Fruit fly (Drosophila melanogaster) whole organism, embryonic: Measurements from ENCODE around the gene Mal-B2.

Experiments
- BEAF-32 ChIP-seq: fragments of 200-800 bp; sonication (Bioruptor generic); optimal IDR thresholded peaks from 3 replicates; lab custom pipeline; 2017; ENCODE audit warnings: missing biosample characterization, missing genetic modification characterization, mild to moderate bottlenecking, moderate library complexity, missing genetic modification reagents
- CG11560 ChIP-seq: fragments of 200-800 bp; sonication (Bioruptor generic); IDR thresholded peaks from 3 replicates; pipeline ENCODE4 v1.3.6; 2022; ENCODE audit warnings: missing biosample characterization, missing genetic modification characterization
- CG13123 ChIP-seq: fragments of 200-800 bp; sonication (Bioruptor generic); optimal IDR thresholded peaks from 2 replicates; lab custom pipeline; 2016; ENCODE audit warnings: missing biosample characterization, missing genetic modification characterization
- CG13624 ChIP-seq: fragments of 200-800 bp; sonication (Bioruptor generic); optimal IDR thresholded peaks from 2 replicates; lab custom pipeline; 2016; ENCODE audit warnings: missing biosample characterization, missing genetic modification characterization
- CG1647 ChIP-seq: fragments of 200-800 bp; sonication (Bioruptor generic); optimal IDR thresholded peaks from 3 replicates; lab custom pipeline; 2016; ENCODE audit warnings: missing biosample characterization, missing genetic modification characterization
- CG18619 ChIP-seq: fragments of 200-800 bp; sonication (Bioruptor generic); optimal IDR thresholded peaks from 3 replicates; lab custom pipeline; 2017; ENCODE audit warnings: missing biosample characterization, mild to moderate bottlenecking, missing genetic modification characterization
- CG2116 ChIP-seq: fragments of 200-800 bp; sonication (Bioruptor generic); optimal IDR thresholded peaks from 3 replicates; lab custom pipeline; 2018; ENCODE audit warnings: missing biosample characterization, mild to moderate bottlenecking, missing genetic modification characterization
- CG2202 ChIP-seq: fragments of 200-800 bp; sonication (Bioruptor generic); optimal IDR thresholded peaks from 2 replicates; lab custom pipeline; 2018; ENCODE audit warnings: missing biosample characterization, mild to moderate bottlenecking, missing genetic modification characterization
- CG2678 ChIP-seq: fragments of 200-800 bp; sonication (Bioruptor generic); optimal IDR thresholded peaks from 3 replicates; lab custom pipeline; 2019; ENCODE audit warnings: missing biosample characterization, mild to moderate bottlenecking, missing genetic modification characterization, moderate library complexity
- CG31441 ChIP-seq: fragments of 200-800 bp; sonication (Bioruptor generic); IDR thresholded peaks from 2 replicates; pipeline ENCODE4 v1.3.6; 2022; ENCODE audit warnings: missing biosample characterization, missing genetic modification characterization
- CG32532 ChIP-seq: fragments of 200-800 bp; sonication (Bioruptor generic); IDR thresholded peaks from 2 replicates; pipeline ENCODE4 v1.3.6; 2022; ENCODE audit warnings: missing biosample characterization, missing genetic modification characterization
- CG42726 ChIP-seq: fragments of 200-800 bp; sonication (Bioruptor generic); IDR thresholded peaks from 2 replicates; pipeline ENCODE4 v1.3.6; 2022; ENCODE audit warnings: missing biosample characterization, missing genetic modification characterization; ENCODE audit not compliant: partially characterized antibody
- CG4707 ChIP-seq: fragments of 200-800 bp; sonication (Bioruptor generic); optimal IDR thresholded peaks from 2 replicates; lab custom pipeline; 2018; ENCODE audit warnings: missing biosample characterization, mild to moderate bottlenecking, missing genetic modification characterization, moderate library complexity
- CG4820 ChIP-seq: fragments of 200-800 bp; sonication (Bioruptor generic); optimal IDR thresholded peaks from 3 replicates; lab custom pipeline; 2016; ENCODE audit warnings: missing biosample characterization, missing genetic modification characterization
- CG6272 ChIP-seq: fragments of 200-800 bp; sonication (Bioruptor generic); IDR thresholded peaks from 2 replicates; pipeline ENCODE4 v1.3.6; 2022; ENCODE audit warnings: missing biosample characterization, missing genetic modification characterization
- CG8944 ChIP-seq: fragments of 200-800 bp; sonication (Bioruptor generic); optimal IDR thresholded peaks from 3 replicates; lab custom pipeline; 2016; ENCODE audit warnings: missing biosample characterization, missing genetic modification characterization
- D19B ChIP-seq: fragments of 200-800 bp; sonication (Bioruptor generic); optimal IDR thresholded peaks from 2 replicates; lab custom pipeline; 2017; ENCODE audit warnings: missing biosample characterization, mild to moderate bottlenecking, missing genetic modification characterization
- Dbx ChIP-seq: fragments of 200-800 bp; sonication (Bioruptor generic); IDR thresholded peaks from 3 replicates; pipeline ENCODE4 v1.3.6; 2022; ENCODE audit warnings: missing biosample characterization, missing genetic modification characterization
- Dll ChIP-seq: fragments of 200-800 bp; sonication (Bioruptor generic); IDR thresholded peaks from 4 replicates; pipeline ENCODE4 v1.3.6; 2022; ENCODE audit warnings: missing biosample characterization, missing genetic modification characterization; ENCODE audit not compliant: partially characterized antibody
- H2.0 ChIP-seq: fragments of 200-800 bp; sonication (Bioruptor generic); IDR thresholded peaks from 2 replicates; pipeline ENCODE4 v1.3.6; 2022; ENCODE audit warnings: missing biosample characterization, missing genetic modification characterization
- HmgZ ChIP-seq: fragments of 200-800 bp; sonication (Bioruptor generic); optimal IDR thresholded peaks from 2 replicates; lab custom pipeline; 2018; ENCODE audit warnings: missing biosample characterization, mild to moderate bottlenecking, missing genetic modification characterization
- Hsf ChIP-seq: fragments of 200-800 bp; sonication (Bioruptor generic); optimal IDR thresholded peaks from 3 replicates; lab custom pipeline; 2016; ENCODE audit warnings: missing biosample characterization, missing genetic modification characterization
- Jarid2 ChIP-seq: fragments of 200-800 bp; sonication (Bioruptor generic); optimal IDR thresholded peaks from 3 replicates; lab custom pipeline; 2017; ENCODE audit warnings: mild to moderate bottlenecking, missing biosample characterization, missing genetic modification reagents, missing genetic modification characterization
- Meics ChIP-seq: fragments of 200-800 bp; sonication (Bioruptor generic); optimal IDR thresholded peaks from 2 replicates; lab custom pipeline; 2017; ENCODE audit warnings: missing biosample characterization, mild to moderate bottlenecking, missing genetic modification characterization
- Six4 ChIP-seq: fragments of 200-800 bp; sonication (Bioruptor generic); optimal IDR thresholded peaks from 2 replicates; lab custom pipeline; 2016; ENCODE audit warnings: missing biosample characterization, missing genetic modification characterization
- Stat92E ChIP-seq, 3 experiments: fragments of >200 bp in 2 of 3; fragments of 200-800 bp in 1 of 3; sonication (Bioruptor generic) in 1 of 3; optimal IDR thresholded peaks; 2 replicates each; lab custom pipeline; 2017 to 2019; ENCODE audit warnings: missing biosample characterization in 3 of 3, missing genetic modification characterization in 3 of 3, mild to moderate bottlenecking in 1 of 3, moderate library complexity in 1 of 3
- Vsx1 ChIP-seq: fragments of 200-800 bp; sonication (Bioruptor generic); optimal IDR thresholded peaks from 2 replicates; lab custom pipeline; 2017; ENCODE audit warnings: missing biosample characterization, mild to moderate bottlenecking, missing genetic modification characterization, missing genetic modification reagents
- aop ChIP-seq: fragments of 200-800 bp; sonication (Bioruptor generic); IDR thresholded peaks from 2 replicates; pipeline ENCODE4 v1.3.6; 2022; ENCODE audit warnings: missing biosample characterization, missing genetic modification characterization
- cas ChIP-seq: fragments of 200-800 bp; sonication (Bioruptor generic); IDR thresholded peaks from 2 replicates; pipeline ENCODE4 v1.3.6; 2022; ENCODE audit warnings: missing biosample characterization, missing genetic modification characterization
- caup ChIP-seq: fragments of 200-800 bp; sonication (Bioruptor generic); optimal IDR thresholded peaks from 3 replicates; lab custom pipeline; 2017; ENCODE audit warnings: missing biosample characterization, mild to moderate bottlenecking, missing genetic modification characterization, moderate library complexity; ENCODE audit not compliant: severe bottlenecking
- chinmo ChIP-seq: fragments of 200-800 bp; sonication (Bioruptor generic); IDR thresholded peaks from 4 replicates; pipeline ENCODE4 v1.3.6; 2022; ENCODE audit warnings: missing biosample characterization, missing genetic modification characterization; ENCODE audit not compliant: partially characterized antibody
- croc ChIP-seq: fragments of 200-800 bp; sonication (Bioruptor generic); conservative IDR thresholded peaks from 3 replicates; pipeline ENCODE4 v1.3.6; 2022; ENCODE audit warnings: missing biosample characterization, missing genetic modification characterization
- crol ChIP-seq: fragments of 200-800 bp; sonication (Bioruptor generic); IDR thresholded peaks from 2 replicates; pipeline ENCODE4 v1.3.6; 2022; ENCODE audit warnings: missing biosample characterization, missing genetic modification characterization
- dm ChIP-seq: fragments of 200-800 bp; sonication (Bioruptor generic); optimal IDR thresholded peaks from 3 replicates; lab custom pipeline; 2016; ENCODE audit warnings: missing biosample characterization, missing genetic modification characterization
- dpn ChIP-seq, 2 experiments: fragments of 200-800 bp; sonication (Bioruptor generic); optimal IDR thresholded peaks; 3 replicates each; lab custom pipeline; 2016; ENCODE audit warnings: missing biosample characterization in 2 of 2, missing genetic modification characterization in 2 of 2
- esg ChIP-seq: fragments of 200-800 bp; sonication (Bioruptor generic); conservative IDR thresholded peaks from 2 replicates; pipeline ENCODE4 v1.3.6; 2022; ENCODE audit warnings: missing biosample characterization, missing genetic modification characterization
- ham ChIP-seq: fragments of 200-800 bp; sonication (Bioruptor generic); IDR thresholded peaks from 2 replicates; pipeline ENCODE4 v1.3.6; 2022; ENCODE audit warnings: missing biosample characterization, missing genetic modification characterization
- hkb ChIP-seq, 2 experiments: fragments of 200-800 bp in 1 of 2; fragments of >200 bp in 1 of 2; sonication (Bioruptor generic) in 1 of 2; IDR thresholded peaks in 1 of 2; optimal IDR thresholded peaks in 1 of 2; 2 replicates each; pipeline versions ENCODE4 v1.3.6 to Lab custom; 2017 to 2022; ENCODE audit warnings: missing biosample characterization in 1 of 2, missing genetic modification characterization in 1 of 2
- ind ChIP-seq: fragments of 200-800 bp; sonication (Bioruptor generic); optimal IDR thresholded peaks from 3 replicates; lab custom pipeline; 2016; ENCODE audit warnings: missing biosample characterization, missing genetic modification characterization
- ken ChIP-seq: fragments of 200-800 bp; sonication (Bioruptor generic); IDR thresholded peaks from 3 replicates; pipeline ENCODE4 v1.3.6; 2022; ENCODE audit warnings: missing biosample characterization, missing genetic modification characterization
- klu ChIP-seq: fragments of 200-800 bp; sonication (Bioruptor generic); IDR thresholded peaks from 2 replicates; pipeline ENCODE4 v1.3.6; 2022; ENCODE audit warnings: missing biosample characterization, missing genetic modification characterization
- odd ChIP-seq: fragments of 200-800 bp; sonication (Bioruptor generic); optimal IDR thresholded peaks from 2 replicates; lab custom pipeline; 2017; ENCODE audit warnings: missing biosample characterization, mild to moderate bottlenecking, missing genetic modification characterization
- ranshi ChIP-seq: fragments of 200-800 bp; sonication (Bioruptor generic); IDR thresholded peaks from 2 replicates; pipeline ENCODE4 v1.3.6; 2022; ENCODE audit warnings: missing biosample characterization, missing genetic modification characterization
- ro ChIP-seq: fragments of 200-800 bp; sonication (Bioruptor generic); IDR thresholded peaks from 2 replicates; pipeline ENCODE4 v1.3.6; 2022; ENCODE audit warnings: missing biosample characterization, missing genetic modification characterization
- salm ChIP-seq: fragments of 200-800 bp; sonication (Bioruptor generic); optimal IDR thresholded peaks from 2 replicates; lab custom pipeline; 2018; ENCODE audit warnings: missing biosample characterization, mild to moderate bottlenecking, missing genetic modification characterization
- sc ChIP-seq, 3 experiments: fragments of >200 bp in 2 of 3; fragments of 200-800 bp in 1 of 3; sonication (Bioruptor generic) in 1 of 3; optimal IDR thresholded peaks; 2 replicates in 2 of 3; 3 replicates in 1 of 3; lab custom pipeline; 2017; ENCODE audit warnings: mild to moderate bottlenecking in 1 of 3, missing biosample characterization in 1 of 3, missing genetic modification characterization in 1 of 3, missing genetic modification reagents in 1 of 3
- unc-4 ChIP-seq: fragments of 200-800 bp; sonication (Bioruptor generic); IDR thresholded peaks from 2 replicates; pipeline ENCODE4 v1.3.6; 2022; ENCODE audit warnings: missing biosample characterization, missing genetic modification characterization; ENCODE audit not compliant: partially characterized antibody

Mal-B2 gene

DNA sequence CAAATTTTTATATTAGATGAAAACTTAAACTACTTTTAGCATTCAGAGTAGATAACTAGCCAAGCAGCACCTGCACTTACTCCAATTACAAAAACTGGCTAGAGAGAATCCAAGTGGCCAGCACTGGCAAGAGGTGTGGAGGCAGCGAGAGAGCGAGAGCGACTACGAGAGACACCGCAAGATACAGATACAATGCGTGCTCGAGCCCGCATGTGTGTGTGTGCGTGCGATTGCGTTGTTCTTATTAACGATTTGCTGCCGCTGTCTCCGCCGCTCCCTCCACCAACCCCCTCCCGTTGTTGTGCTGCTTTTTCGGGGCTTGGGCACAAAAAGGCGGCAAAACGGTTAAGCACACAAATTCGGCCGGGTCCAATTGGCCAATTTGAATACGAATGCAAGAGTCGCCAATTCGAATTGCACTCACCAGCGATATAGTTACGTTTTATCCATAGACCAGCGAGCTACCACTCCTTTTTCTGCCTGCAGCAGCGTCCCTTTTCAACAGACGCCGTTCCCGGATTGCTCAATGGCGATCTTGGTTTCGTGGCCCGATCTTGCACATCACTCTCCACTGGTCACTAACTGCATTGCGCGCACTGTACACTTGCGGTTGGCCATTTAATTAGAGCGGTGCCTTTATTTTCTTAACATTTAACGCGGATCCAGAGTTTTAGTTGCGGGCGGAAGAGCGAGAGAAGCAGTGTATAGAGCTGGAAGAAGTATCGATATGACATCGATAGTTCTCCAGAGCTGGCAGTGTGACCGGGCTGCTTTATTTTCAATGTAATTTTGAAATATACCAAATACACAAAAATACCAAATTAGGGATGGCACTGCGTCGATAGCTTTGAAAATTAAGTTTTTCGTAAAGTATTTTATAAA is 40.8 kb upstream of the Mal-B2 start, which contains the start of gene crol (continued):
- TF ChIP-seq salm (tag; lab: Kevin White, UChicago) = no peak
- no peak for TF ChIP-seq ind
- TF ChIP-seq Stat92E (GFP tag; optimal IDR thresholded peaks at IDR 0.05; lab: Kevin White, UChicago) = no peak
- TF ChIP-seq CG2116 = peak; percentile 57
- TF ChIP-seq ranshi = no peak
- TF ChIP-seq CG2202 (tag; lab: Kevin White, UChicago) = no peak
- TF ChIP-seq CG31441 (GFP tag; lab: Robert Waterston, UW) = peak; percentile 35; the same call in 1 of the 2 replicates
- peak; percentile 56; the same call in 1 of the 3 replicates for TF ChIP-seq Dbx (GFP tag; lab: Robert Waterston, UW)
- no peak for TF ChIP-seq ken (GFP tag; lab: Robert Waterston, UW)
- no peak for TF ChIP-seq hkb (optimal IDR thresholded peaks at IDR 0.05; lab: Kevin White, UChicago)
- peak; percentile 28; the same call in 1 of the 2 replicates for TF ChIP-seq hkb (GFP tag; IDR thresholded peaks at IDR 0.05; lab: Robert Waterston, UW)
- no peak for TF ChIP-seq esg (GFP tag; lab: Robert Waterston, UW)
- TF ChIP-seq dm = no peak
- TF ChIP-seq CG4820 = no peak
- no peak for TF ChIP-seq Six4 (GFP tag; lab: Kevin White, UChicago)
- peak; percentile 48 for TF ChIP-seq HmgZ (tag; lab: Kevin White, UChicago)
- peak; percentile 38; the same call in 1 of the 2 replicates for TF ChIP-seq aop
- TF ChIP-seq caup = no peak
- no peak for TF ChIP-seq CG18619 (GFP tag; lab: Kevin White, UChicago)
- TF ChIP-seq CG13123 (GFP tag; lab: Kevin White, UChicago) = no peak
- no peak for TF ChIP-seq klu (GFP tag; lab: Robert Waterston, UW)
- TF ChIP-seq croc (GFP tag; lab: Robert Waterston, UW) = no peak
- peak; percentile 86 for TF ChIP-seq Dll (GFP tag; lab: Robert Waterston, UW)
- TF ChIP-seq unc-4 (GFP tag; lab: Robert Waterston, UW) = peak; percentile 89
- TF ChIP-seq chinmo (GFP tag; lab: Robert Waterston, UW) = peak; percentile 92
- peak; percentile 40; the same call in 1 of the 2 replicates for TF ChIP-seq cas
- TF ChIP-seq ro (GFP tag; lab: Robert Waterston, UW) = no peak
- TF ChIP-seq Vsx1 (GFP tag; lab: Kevin White, UChicago) = no peak
- peak; percentile 88 for TF ChIP-seq BEAF-32 (GFP tag; lab: Kevin White, UChicago)
- no peak for TF ChIP-seq CG4707
- TF ChIP-seq CG13624 (GFP tag; lab: Kevin White, UChicago) = no peak
- no peak for TF ChIP-seq dpn (GFP tag; optimal IDR thresholded peaks at IDR 0.05; lab: Kevin White, UChicago)
- no peak for TF ChIP-seq CG8944 (GFP tag; lab: Kevin White, UChicago)
- TF ChIP-seq CG11560 (tag; lab: Robert Waterston, UW) = no peak
- no peak for TF ChIP-seq CG1647 (GFP tag; lab: Kevin White, UChicago)
- TF ChIP-seq odd = no peak
- no peak for TF ChIP-seq CG2678 (tag; lab: Kevin White, UChicago)
- no peak for TF ChIP-seq sc (optimal IDR thresholded peaks at IDR 0.05; lab: Kevin White, UChicago)
- TF ChIP-seq sc (GFP tag; optimal IDR thresholded peaks at IDR 0.05; lab: Kevin White, UChicago) = no peak
- TF ChIP-seq crol = peak; percentile 100
- no peak for TF ChIP-seq CG6272 (GFP tag; lab: Robert Waterston, UW)
- peak; percentile 54 for TF ChIP-seq CG32532 (GFP tag; lab: Robert Waterston, UW)
- no peak for TF ChIP-seq D19B (GFP tag; lab: Kevin White, UChicago)
- TF ChIP-seq ham = no peak
- TF ChIP-seq Meics (GFP tag; lab: Kevin White, UChicago) = peak; percentile 7
- TF ChIP-seq Hsf (GFP tag; lab: Kevin White, UChicago) = no peak
- TF ChIP-seq Jarid2 (GFP tag; lab: Kevin White, UChicago) = no peak
- no peak for TF ChIP-seq H2.0 (GFP tag; lab: Robert Waterston, UW)
- peak; percentile 64; the same call in 1 of the 2 replicates for TF ChIP-seq CG42726
